Worm (Caenorhabditis elegans) whole organism, midembryonic: ENCODE results near the gene unk-1.

Source experiments
- T22C8.4 ChIP-seq: fragments of 200-800 bp; sonication (Bioruptor generic); IDR thresholded peaks from 2 replicates; pipeline ENCODE4 v1.3.6; 2022; ENCODE audit warnings: missing genetic modification characterization, missing compliant biosample characterization
- cog-1 ChIP-seq: sonication (generic microtip); optimal IDR thresholded peaks from 2 replicates; lab custom pipeline; 2016; ENCODE audit warnings: missing genetic modification characterization, missing compliant biosample characterization
- flt-1 ChIP-seq: fragments of 200-800 bp; sonication (Bioruptor generic); IDR thresholded peaks from 2 replicates; pipeline ENCODE4 v1.3.6; 2022; ENCODE audit warnings: missing genetic modification characterization, missing compliant biosample characterization
- klf-2 ChIP-seq: fragments of 200-800 bp; sonication (Bioruptor generic); conservative IDR thresholded peaks from 2 replicates; pipeline ENCODE4 v1.3.6; 2022; ENCODE audit warnings: missing genetic modification reagents, missing genetic modification characterization, missing compliant biosample characterization
- med-1 ChIP-seq: sonication (generic microtip); optimal IDR thresholded peaks from 2 replicates; lab custom pipeline; 2017; ENCODE audit warnings: missing genetic modification characterization, mild to moderate bottlenecking, missing compliant biosample characterization, antibody characterized with exemption, missing genetic modification reagents; ENCODE audit not compliant: insufficient read depth
- ref-1 ChIP-seq: fragments of 200-800 bp; sonication (Bioruptor generic); conservative IDR thresholded peaks from 2 replicates; pipeline ENCODE4 v1.3.6; 2022; ENCODE audit warnings: missing genetic modification reagents, missing genetic modification characterization, missing compliant biosample characterization
- tab-1 ChIP-seq: fragments of 200-800 bp; sonication (Bioruptor generic); IDR thresholded peaks from 2 replicates; pipeline ENCODE4 v1.3.6; 2022; ENCODE audit warnings: missing genetic modification characterization, missing compliant biosample characterization
- ztf-23 ChIP-seq: fragments of 200-800 bp; sonication (Bioruptor generic); IDR thresholded peaks from 2 replicates; pipeline ENCODE4 v1.3.6; 2022; ENCODE audit warnings: missing genetic modification reagents, missing genetic modification characterization, missing compliant biosample characterization
- ztf-29 ChIP-seq: fragments of 200-800 bp; sonication (Bioruptor generic); IDR thresholded peaks from 2 replicates; pipeline ENCODE4 v1.3.6; 2022; ENCODE audit warnings: missing genetic modification reagents, missing genetic modification characterization, missing compliant biosample characterization

ce11 chrX:8026709-8027108 lies 11.9 kb downstream of the unk-1 start:
- no peak for TF ChIP-seq ref-1 (GFP tag; lab: Robert Waterston, UW)
- TF ChIP-seq klf-2: no peak
- TF ChIP-seq flt-1 (GFP tag; lab: Robert Waterston, UW): no peak
- TF ChIP-seq tab-1 (GFP tag; lab: Robert Waterston, UW): no peak
- no peak for TF ChIP-seq ztf-29 (GFP tag; lab: Robert Waterston, UW)
- no peak for TF ChIP-seq med-1 (GFP tag; lab: Kevin White, UChicago)
- TF ChIP-seq ztf-23 (GFP tag; lab: Robert Waterston, UW): no peak
- TF ChIP-seq T22C8.4 (GFP tag; lab: Robert Waterston, UW): no peak
- TF ChIP-seq cog-1: no peak
